Worm (Caenorhabditis elegans) whole organism, young adult: ENCODE data around the gene odr-1.

ENCODE experiments used
- F22D6.2 ChIP-seq: sonication (generic microtip); optimal IDR thresholded peaks from 2 replicates; lab custom pipeline; 2016; ENCODE audit warnings: mild to moderate bottlenecking, missing genetic modification characterization, missing compliant biosample characterization
- F37B4.10 ChIP-seq: fragments of 200-800 bp; sonication (Bioruptor generic); IDR thresholded peaks from 2 replicates; pipeline ENCODE4 v1.3.6; 2022; ENCODE audit warnings: missing genetic modification characterization, missing compliant biosample characterization
- F39B2.1 ChIP-seq: fragments of 200-800 bp; sonication (Bioruptor generic); IDR thresholded peaks from 2 replicates; pipeline ENCODE4 v1.3.6; 2022; ENCODE audit warnings: missing genetic modification reagents, missing genetic modification characterization, missing compliant biosample characterization
- F49E8.2 ChIP-seq: sonication (generic microtip); optimal IDR thresholded peaks from 3 replicates; lab custom pipeline; 2017; ENCODE audit warnings: missing genetic modification characterization, mild to moderate bottlenecking, missing compliant biosample characterization, antibody characterized with exemption, moderate library complexity; ENCODE audit not compliant: insufficient read depth
- F57A8.1 ChIP-seq: fragments of 200-800 bp; sonication (Bioruptor generic); optimal IDR thresholded peaks from 2 replicates; lab custom pipeline; 2018; ENCODE audit warnings: mild to moderate bottlenecking, missing genetic modification characterization, moderate library complexity, missing compliant biosample characterization
- ama-1 ChIP-seq, 3 experiments: fragments of 150-350 bp in 1 of 3; sonication (generic microtip) in 2 of 3; optimal IDR thresholded peaks; 2 replicates each; lab custom pipeline; 2014 to 2018; ENCODE audit warnings: missing biosample characterization in 2 of 3, missing genetic modification characterization in 2 of 3, missing genetic modification reagents in 2 of 3
- atf-7 ChIP-seq: sonication (generic microtip); optimal IDR thresholded peaks from 2 replicates; lab custom pipeline; 2017; ENCODE audit warnings: mild to moderate bottlenecking, missing genetic modification characterization, missing compliant biosample characterization
- attf-5 ChIP-seq: fragments of 200-800 bp; sonication (Bioruptor generic); optimal IDR thresholded peaks from 2 replicates; lab custom pipeline; 2018; ENCODE audit warnings: mild to moderate bottlenecking, missing genetic modification characterization, missing compliant biosample characterization
- attf-6 ChIP-seq: fragments of 200-800 bp; sonication (Bioruptor generic); IDR thresholded peaks from 2 replicates; pipeline ENCODE4 v1.3.6; 2022; ENCODE audit warnings: missing genetic modification reagents, missing genetic modification characterization, missing compliant biosample characterization
- bed-1 ChIP-seq: fragments of 200-800 bp; sonication (Bioruptor generic); IDR thresholded peaks from 2 replicates; pipeline ENCODE4 v1.3.6; 2022; ENCODE audit warnings: missing genetic modification reagents, missing genetic modification characterization, missing compliant biosample characterization
- ceh-100 ChIP-seq: fragments of 200-800 bp; sonication (Bioruptor generic); IDR thresholded peaks from 2 replicates; pipeline ENCODE4 v1.3.6; 2022; ENCODE audit warnings: missing genetic modification reagents, missing genetic modification characterization, missing compliant biosample characterization
- ceh-40 ChIP-seq: fragments of 200-800 bp; sonication (Bioruptor generic); IDR thresholded peaks from 2 replicates; pipeline ENCODE4 v1.3.6; 2022; ENCODE audit warnings: missing genetic modification characterization, missing compliant biosample characterization
- chd-7 ChIP-seq: sonication (generic microtip); optimal IDR thresholded peaks from 2 replicates; lab custom pipeline; 2016; ENCODE audit warnings: mild to moderate bottlenecking, missing genetic modification characterization, moderate library complexity, missing compliant biosample characterization
- dpff-1 ChIP-seq: sonication (generic microtip); optimal IDR thresholded peaks from 2 replicates; lab custom pipeline; 2017; ENCODE audit warnings: mild to moderate bottlenecking, missing genetic modification characterization, missing compliant biosample characterization
- dpl-1 ChIP-seq: fragments of 150-350 bp; optimal IDR thresholded peaks from 2 replicates; lab custom pipeline; 2014; ENCODE audit warnings: missing biosample characterization, missing genetic modification reagents, missing genetic modification characterization
- egrh-3 ChIP-seq: fragments of 200-800 bp; sonication (Bioruptor generic); IDR thresholded peaks from 2 replicates; pipeline ENCODE4 v1.3.6; 2022; ENCODE audit warnings: missing genetic modification reagents, missing genetic modification characterization, missing compliant biosample characterization
- ekl-4 ChIP-seq: fragments of 200-800 bp; sonication (Bioruptor generic); IDR thresholded peaks from 2 replicates; pipeline ENCODE4 v1.3.6; 2022; ENCODE audit warnings: missing genetic modification reagents, missing genetic modification characterization, missing compliant biosample characterization
- let-526 ChIP-seq: fragments of 200-800 bp; sonication (Bioruptor generic); IDR thresholded peaks from 2 replicates; pipeline ENCODE4 v1.3.6; 2022; ENCODE audit warnings: missing genetic modification reagents, missing genetic modification characterization, missing compliant biosample characterization
- lin-26 ChIP-seq: fragments of 200-800 bp; sonication (Bioruptor generic); IDR thresholded peaks from 2 replicates; pipeline ENCODE4 v1.3.6; 2022; ENCODE audit warnings: missing genetic modification reagents, missing genetic modification characterization, missing compliant biosample characterization
- madf-3 ChIP-seq: fragments of 200-800 bp; sonication (Bioruptor generic); IDR thresholded peaks from 2 replicates; pipeline ENCODE4 v1.3.6; 2022; ENCODE audit warnings: missing genetic modification reagents, missing genetic modification characterization, missing compliant biosample characterization
- nfya-1 ChIP-seq: sonication (generic microtip); optimal IDR thresholded peaks from 2 replicates; lab custom pipeline; 2017; ENCODE audit warnings: antibody characterized with exemption, missing compliant biosample characterization, missing genetic modification characterization, borderline replicate concordance; ENCODE audit not compliant: insufficient read depth
- nhr-80 ChIP-seq: sonication (generic microtip); optimal IDR thresholded peaks from 2 replicates; lab custom pipeline; 2016; ENCODE audit warnings: missing genetic modification characterization, missing compliant biosample characterization
- rpc-1 ChIP-seq, 2 experiments: fragments of 150-350 bp in 1 of 2; sonication (generic microtip) in 1 of 2; optimal IDR thresholded peaks; 2 replicates each; lab custom pipeline; 2014 to 2018; ENCODE audit warnings: missing biosample characterization in 1 of 2, missing genetic modification characterization in 1 of 2, missing genetic modification reagents in 1 of 2, missing genotype in 1 of 2
- sdz-38 ChIP-seq: sonication (generic microtip); optimal IDR thresholded peaks from 2 replicates; lab custom pipeline; 2016; ENCODE audit warnings: missing genotype, missing genetic modification characterization, missing compliant biosample characterization
- snpc-1.1 ChIP-seq: sonication (generic microtip); optimal IDR thresholded peaks from 2 replicates; lab custom pipeline; 2017; ENCODE audit warnings: missing genetic modification characterization, mild to moderate bottlenecking, missing compliant biosample characterization, antibody characterized with exemption, moderate library complexity, missing genotype, missing genetic modification reagents; ENCODE audit not compliant: insufficient read depth
- snpc-1.3 ChIP-seq: sonication (generic microtip); optimal IDR thresholded peaks from 2 replicates; lab custom pipeline; 2017; ENCODE audit warnings: missing genetic modification characterization, mild to moderate bottlenecking, missing compliant biosample characterization, antibody characterized with exemption, moderate library complexity, missing genotype, missing genetic modification reagents; ENCODE audit not compliant: insufficient read depth
- zim-3 ChIP-seq: sonication (generic microtip); optimal IDR thresholded peaks from 2 replicates; lab custom pipeline; 2017; ENCODE audit warnings: mild to moderate bottlenecking, missing genetic modification characterization, moderate library complexity, missing compliant biosample characterization
- ztf-28 ChIP-seq: fragments of 200-800 bp; sonication (Bioruptor generic); IDR thresholded peaks from 2 replicates; pipeline ENCODE4 v1.3.6; 2022; ENCODE audit warnings: missing genetic modification reagents, missing genetic modification characterization, missing compliant biosample characterization
- ztf-6 ChIP-seq: fragments of 200-800 bp; sonication (Bioruptor generic); IDR thresholded peaks from 2 replicates; pipeline ENCODE4 v1.3.6; 2022; ENCODE audit warnings: missing genetic modification reagents, missing genetic modification characterization, missing compliant biosample characterization

odr-1 gene

ce11 chrX:13581820-13582219 is 31.0 kb upstream of the odr-1 start, which contains the start of gene F54B11.10:
Gene F54B11.10, plus strand, starts transcription at chrX:13582120.
- no peak for TF ChIP-seq madf-3 (GFP tag; lab: Robert Waterston, UW)
- TF ChIP-seq rpc-1 (optimal IDR thresholded peaks at IDR 0.05; lab: Kevin White, UChicago): no peak
- peak; percentile 51 for TF ChIP-seq rpc-1 (tag; optimal IDR thresholded peaks at IDR 0.05; lab: Kevin White, UChicago)

ce11 chrX:13578483-13578882 is 27.7 kb upstream of the odr-1 start, which contains the start of gene F54B11.11:
Gene F54B11.11, plus strand, starts transcription at chrX:13578783.
- no peak for TF ChIP-seq ceh-100 (GFP tag; lab: Robert Waterston, UW)
- no peak for TF ChIP-seq sdz-38 (tag; lab: Kevin White, UChicago)
- TF ChIP-seq nhr-80 (tag; lab: Kevin White, UChicago): peak; percentile 45
- TF ChIP-seq egrh-3: no peak
- TF ChIP-seq madf-3 (GFP tag; lab: Robert Waterston, UW): no peak

- TF ChIP-seq F39B2.1 (GFP tag; lab: Robert Waterston, UW) (no peak), dpff-1 (no peak), F22D6.2 (tag; lab: Kevin White, UChicago) (no peak), lin-26 (no peak), F49E8.2 (tag; lab: Kevin White, UChicago) (no peak), snpc-1.1 (tag; lab: Kevin White, UChicago) (no peak), ama-1 (optimal IDR thresholded peaks at IDR 0.05; lab: Kevin White, UChicago) (no peak), ama-1 (GFP tag; optimal IDR thresholded peaks at IDR 0.05; lab: Kevin White, UChicago) (no peak), ceh-40 (GFP tag; lab: Robert Waterston, UW) (no peak), madf-3 (GFP tag; lab: Robert Waterston, UW) (no peak), bed-1 (GFP tag; lab: Robert Waterston, UW) (no peak), ztf-6 (GFP tag; lab: Robert Waterston, UW) (no peak), ekl-4 (GFP tag; lab: Robert Waterston, UW) (no peak), let-526 (GFP tag; lab: Robert Waterston, UW) (no peak)
Observed at ce11 chrX:13574029-13574428, 23.2 kb upstream of the odr-1 start.

ce11 chrX:13569854-13570253 is 19.1 kb upstream of the odr-1 start, which contains the start of gene R01E6.7:
Gene R01E6.7, minus strand, starts transcription at chrX:13569954.
- TF ChIP-seq attf-5 (GFP tag; lab: Kevin White, UChicago) (no peak), ama-1 (optimal IDR thresholded peaks at IDR 0.05; lab: Kevin White, UChicago) (no peak), ama-1 (GFP tag; optimal IDR thresholded peaks at IDR 0.05; lab: Kevin White, UChicago) (no peak), dpl-1 (no peak), attf-6 (GFP tag; lab: Robert Waterston, UW) (no peak), F39B2.1 (GFP tag; lab: Robert Waterston, UW) (no peak), snpc-1.1 (tag; lab: Kevin White, UChicago) (no peak), rpc-1 (optimal IDR thresholded peaks at IDR 0.05; lab: Kevin White, UChicago) (no peak), rpc-1 (tag; optimal IDR thresholded peaks at IDR 0.05; lab: Kevin White, UChicago) (no peak), F57A8.1 (GFP tag; lab: Kevin White, UChicago) (no peak), nfya-1 (tag; lab: Kevin White, UChicago) (no peak), atf-7 (tag; lab: Kevin White, UChicago) (no peak)

ce11 chrX:13566436-13566835 is 15.6 kb upstream of the odr-1 start, which contains the start of gene R01E6.2:
Gene R01E6.2, minus strand, starts transcription at chrX:13566536.
- TF ChIP-seq chd-7 (tag; lab: Kevin White, UChicago) (no peak), snpc-1.1 (tag; lab: Kevin White, UChicago) (no peak), zim-3 (tag; lab: Kevin White, UChicago) (no peak), atf-7 (tag; lab: Kevin White, UChicago) (no peak), snpc-1.3 (tag; lab: Kevin White, UChicago) (no peak), F37B4.10 (GFP tag; lab: Robert Waterston, UW) (no peak), nhr-80 (tag; lab: Kevin White, UChicago) (no peak), ztf-6 (GFP tag; lab: Robert Waterston, UW) (no peak), ztf-28 (GFP tag; lab: Robert Waterston, UW) (no peak)
